Worm (Caenorhabditis elegans): ENCODE measurements around the gene gpn-1.
A peak's percentile ranks its signal among the peaks of the same experiment; 100 is the strongest.

Gene gpn-1

ce11 chrX:15647276-15647675, 34.2 kb upstream of the gpn-1 start, which contains the start of gene F59D12.5:
F59D12.5 (minus strand) TSS chrX:15647369.
- TF ChIP-seq pha-4 (tag; optimal IDR thresholded peaks at IDR 0.05) (peak; percentile 78), elt-2 (tag; optimal IDR thresholded peaks at IDR 0.05) (no peak), nfya-1 (tag; optimal IDR thresholded peaks at IDR 0.05; ENCODE audit: insufficient read depth) (peak; percentile 35), mdl-1 (tag; optimal IDR thresholded peaks at IDR 0.05) (no peak), egl-5 (tag; optimal IDR thresholded peaks at IDR 0.05) (peak; percentile 9), skn-1 (tag; optimal IDR thresholded peaks at IDR 0.05) (no peak)

ce11 chrX:15650428-15650827, 31.1 kb upstream of the gpn-1 start:
- TF ChIP-seq elt-3 (tag; optimal IDR thresholded peaks at IDR 0.05): no peak
- no peak for TF ChIP-seq zag-1 (tag; optimal IDR thresholded peaks at IDR 0.05)
- TF ChIP-seq ztf-11 (tag; optimal IDR thresholded peaks at IDR 0.05): no peak
- no peak for TF ChIP-seq daf-12 (tag; optimal IDR thresholded peaks at IDR 0.05)
- no peak for TF ChIP-seq eor-1 (tag; optimal IDR thresholded peaks at IDR 0.05)
- TF ChIP-seq ceh-9 (tag; optimal IDR thresholded peaks at IDR 0.05): no peak
- TF ChIP-seq aly-2 (tag; optimal IDR thresholded peaks at IDR 0.05): no peak
- no peak for TF ChIP-seq lin-15B (tag; optimal IDR thresholded peaks at IDR 0.05)
- TF ChIP-seq pha-4 (tag; optimal IDR thresholded peaks at IDR 0.05): no peak
- TF ChIP-seq nhr-76 (tag; optimal IDR thresholded peaks at IDR 0.05): no peak
- TF ChIP-seq snpc-4 (tag; optimal IDR thresholded peaks at IDR 0.05): no peak
- TF ChIP-seq nhr-11 (tag; optimal IDR thresholded peaks at IDR 0.05): no peak
- no peak for TF ChIP-seq jun-1 (tag; optimal IDR thresholded peaks at IDR 0.05)
- TF ChIP-seq nhr-43 (tag; optimal IDR thresholded peaks at IDR 0.05; ENCODE audit: poor library complexity, severe bottlenecking): no peak
- no peak for TF ChIP-seq ceh-16 (tag; optimal IDR thresholded peaks at IDR 0.05)
- no peak for TF ChIP-seq nhr-28 (tag; optimal IDR thresholded peaks at IDR 0.05)
- TF ChIP-seq lin-39 (tag; optimal IDR thresholded peaks at IDR 0.05): no peak

- TF ChIP-seq nhr-25 (tag; optimal IDR thresholded peaks at IDR 0.05) (no peak), elt-1 (tag; optimal IDR thresholded peaks at IDR 0.05) (no peak), tbx-2 (tag; optimal IDR thresholded peaks at IDR 0.05) (no peak), daf-12 (tag; optimal IDR thresholded peaks at IDR 0.05) (no peak), elt-3 (tag; optimal IDR thresholded peaks at IDR 0.05) (no peak), zag-1 (tag; optimal IDR thresholded peaks at IDR 0.05) (no peak), nhr-76 (tag; optimal IDR thresholded peaks at IDR 0.05) (no peak), hmg-11 (tag; optimal IDR thresholded peaks at IDR 0.05) (no peak)
Measured at ce11 chrX:15650919-15651420, 30.5 kb upstream of the gpn-1 start, which contains the start of gene F59D12.3. F59D12.3 (minus strand) TSS chrX:15650969.

DNA sequence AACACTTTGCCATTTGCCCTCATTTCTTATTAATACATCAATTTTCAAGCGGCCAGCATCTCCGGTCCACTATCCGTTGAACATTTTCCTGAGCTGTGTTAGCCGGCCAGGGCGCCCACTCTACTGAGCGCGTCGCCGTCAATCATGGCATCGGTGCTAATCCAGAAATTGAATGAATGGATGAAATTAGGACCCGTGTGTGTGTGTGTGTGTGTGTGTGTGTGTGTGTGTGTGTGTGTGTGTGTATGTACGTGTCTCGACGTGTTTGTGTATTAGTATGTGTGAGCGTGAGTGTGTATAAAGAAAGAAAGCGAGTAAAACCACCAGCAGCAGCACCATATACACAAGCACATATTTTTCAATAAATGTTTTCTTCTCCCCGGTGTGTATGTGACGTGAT, 28.3 kb upstream of the gpn-1 start:
- TF ChIP-seq lsy-12 (tag; optimal IDR thresholded peaks at IDR 0.05) (no peak), lin-39 (tag; optimal IDR thresholded peaks at IDR 0.05) (peak; percentile 55), pha-4 (tag; optimal IDR thresholded peaks at IDR 0.05) (no peak), ceh-9 (tag; optimal IDR thresholded peaks at IDR 0.05) (no peak), nhr-12 (tag; optimal IDR thresholded peaks at IDR 0.05) (no peak)

DNA sequence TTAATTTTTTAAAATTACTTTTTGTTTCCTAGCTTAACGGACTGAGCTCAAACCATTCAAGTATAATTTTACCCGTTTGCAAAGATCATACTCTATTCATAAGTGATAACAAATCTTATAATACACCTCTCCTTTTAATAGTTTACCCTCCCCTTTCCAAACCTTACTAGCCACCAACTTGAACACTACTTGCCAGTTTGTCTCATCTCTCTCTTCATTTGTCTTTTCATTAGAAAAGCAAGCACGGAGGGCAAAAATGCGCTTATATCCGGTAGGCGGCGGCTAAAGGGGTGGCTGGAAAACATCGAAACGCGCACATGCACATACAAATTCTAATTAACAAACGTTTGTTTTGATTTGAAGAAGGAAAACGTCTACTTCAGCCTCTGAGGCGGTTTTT, 26.5 kb upstream of the gpn-1 start:
- no peak for TF ChIP-seq skn-1 (tag; optimal IDR thresholded peaks at IDR 0.05)
- TF ChIP-seq ama-1 (optimal IDR thresholded peaks at IDR 0.05): no peak
- TF ChIP-seq unc-39 (tag; optimal IDR thresholded peaks at IDR 0.05): no peak
- TF ChIP-seq elt-1 (tag; optimal IDR thresholded peaks at IDR 0.05): no peak

- TF ChIP-seq nhr-237 (tag; optimal IDR thresholded peaks at IDR 0.05) (no peak), ZK546.5 (tag; optimal IDR thresholded peaks at IDR 0.05) (no peak), elt-2 (tag; optimal IDR thresholded peaks at IDR 0.05) (no peak)
Measured at ce11 chrX:15655623-15656022, 25.9 kb upstream of the gpn-1 start.

ce11 chrX:15657773-15658172, 23.7 kb upstream of the gpn-1 start:
- no peak for TF ChIP-seq nhr-25 (tag; optimal IDR thresholded peaks at IDR 0.05)
- TF ChIP-seq eor-1 (tag; optimal IDR thresholded peaks at IDR 0.05): no peak
- TF ChIP-seq nhr-28 (tag; optimal IDR thresholded peaks at IDR 0.05): no peak
- no peak for TF ChIP-seq tbx-2 (tag; optimal IDR thresholded peaks at IDR 0.05)
- TF ChIP-seq elt-1 (tag; optimal IDR thresholded peaks at IDR 0.05): no peak
- no peak for TF ChIP-seq nhr-67 (tag; optimal IDR thresholded peaks at IDR 0.05)
- TF ChIP-seq ceh-16 (tag; optimal IDR thresholded peaks at IDR 0.05): no peak
